Worm (Caenorhabditis elegans) whole organism, mixed stage, embryonic: ENCODE results near the gene C55C3.1.

Experiments used
- lsy-2 ChIP-seq: fragments of 150-350 bp; optimal IDR thresholded peaks from 2 replicates; lab custom pipeline; 2014; ENCODE audit warnings: missing biosample characterization, missing genetic modification characterization
- nhr-12 ChIP-seq: fragments of 150-350 bp; optimal IDR thresholded peaks from 2 replicates; lab custom pipeline; 2014; ENCODE audit warnings: missing biosample characterization, missing genetic modification characterization
- nhr-2 ChIP-seq: fragments of 150-350 bp; optimal IDR thresholded peaks from 2 replicates; lab custom pipeline; 2014; ENCODE audit warnings: missing biosample characterization, missing genetic modification characterization
- nhr-237 ChIP-seq: fragments of 150-350 bp; optimal IDR thresholded peaks from 2 replicates; lab custom pipeline; 2014; ENCODE audit warnings: missing biosample characterization, missing genetic modification characterization
- nhr-76 ChIP-seq: sonication (generic microtip); optimal IDR thresholded peaks from 2 replicates; lab custom pipeline; 2017; ENCODE audit warnings: missing biosample characterization, missing genetic modification characterization
- snpc-4 ChIP-seq: fragments of 150-350 bp; optimal IDR thresholded peaks from 2 replicates; lab custom pipeline; 2014; ENCODE audit warnings: missing biosample characterization, missing genetic modification characterization
- unc-39 ChIP-seq: fragments of 150-350 bp; optimal IDR thresholded peaks from 2 replicates; lab custom pipeline; 2014; ENCODE audit warnings: missing biosample characterization, missing genetic modification characterization
- ztf-11 ChIP-seq: fragments of 150-350 bp; optimal IDR thresholded peaks from 2 replicates; lab custom pipeline; 2014; ENCODE audit warnings: missing biosample characterization, missing genetic modification characterization

- TF ChIP-seq nhr-12 (no peak), unc-39 (tag; lab: Kevin White, UChicago) (no peak), snpc-4 (tag; lab: Kevin White, UChicago) (no peak), ztf-11 (tag; lab: Kevin White, UChicago) (no peak), nhr-2 (no peak), nhr-76 (no peak), nhr-237 (no peak), lsy-2 (tag; lab: Kevin White, UChicago) (no peak)
These were observed 37.6 kb upstream of the C55C3.1 start for ce11 chrIV:5671325-5671724.
